Fruit fly (Drosophila melanogaster): Measurements from ENCODE around the gene CG6321.
A peak's percentile ranks its signal among the peaks of the same experiment; 100 is the strongest.

Gene CG6321

dm6 chr3L:11084557-11085231, 23.7 kb upstream of the CG6321 start (continued):
- TF ChIP-seq dmrt99B (tag; optimal IDR thresholded peaks at IDR 0.05) (peak; percentile 97), lov (optimal IDR thresholded peaks at IDR 0.05) (no peak), lov (GFP tag; IDR thresholded peaks at IDR 0.05) (peak; percentile 97), CG18011 (GFP tag; optimal IDR thresholded peaks at IDR 0.05) (peak; percentile 77), CG34376 (GFP tag; optimal IDR thresholded peaks at IDR 0.05) (peak; percentile 78), CG15479 (GFP tag; optimal IDR thresholded peaks at IDR 0.05) (peak; percentile 69), hkb (optimal IDR thresholded peaks at IDR 0.05) (no peak), hkb (GFP tag; IDR thresholded peaks at IDR 0.05) (peak; percentile 98), CG18476 (GFP tag; optimal IDR thresholded peaks at IDR 0.05) (peak; percentile 95), pnt (GFP tag; optimal IDR thresholded peaks at IDR 0.05) (peak; percentile 96), CG11696 (GFP tag; IDR thresholded peaks at IDR 0.05) (peak; percentile 87), CG4707 (GFP tag; optimal IDR thresholded peaks at IDR 0.05) (peak; percentile 94), MBD-R2 (GFP tag; IDR thresholded peaks at IDR 0.05) (peak; percentile 76; the same call in 1 of the 2 replicates), stwl (tag; optimal IDR thresholded peaks at IDR 0.05) (peak; percentile 62), nerfin-2 (GFP tag; IDR thresholded peaks at IDR 0.05; ENCODE audit: partially characterized antibody) (no peak), unpg (GFP tag; optimal IDR thresholded peaks at IDR 0.05) (peak; percentile 97), CG4854 (GFP tag; optimal IDR thresholded peaks at IDR 0.05) (peak; percentile 92), CG15269 (tag; optimal IDR thresholded peaks at IDR 0.05) (peak; percentile 97), CG13296 (GFP tag; optimal IDR thresholded peaks at IDR 0.05) (peak; percentile 94), wdn (GFP tag; IDR thresholded peaks at IDR 0.05) (peak; percentile 84), CG17361 (GFP tag; IDR thresholded peaks at IDR 0.05) (peak; percentile 97), CG11093 (GFP tag; IDR thresholded peaks at IDR 0.05) (peak; percentile 94), CG17328 (GFP tag; IDR thresholded peaks at IDR 0.05) (peak; percentile 99), Xrp1 (GFP tag; IDR thresholded peaks at IDR 0.05) (peak; percentile 98), CG12236 (GFP tag; optimal IDR thresholded peaks at IDR 0.05) (peak; percentile 98), al (GFP tag; IDR thresholded peaks at IDR 0.05) (peak; percentile 84), slp2 (GFP tag; optimal IDR thresholded peaks at IDR 0.05) (peak; percentile 96), dimm (GFP tag; IDR thresholded peaks at IDR 0.05) (peak; percentile 90), Doc2 (GFP tag; IDR thresholded peaks at IDR 0.05) (peak; percentile 80), CG6765 (GFP tag; optimal IDR thresholded peaks at IDR 0.05) (peak; percentile 62), sob (GFP tag; IDR thresholded peaks at IDR 0.05) (peak; percentile 95), Nf-YA (GFP tag; IDR thresholded peaks at IDR 0.05) (peak; percentile 96), mam (GFP tag; optimal IDR thresholded peaks at IDR 0.05) (peak; percentile 92), CG6654 (GFP tag; optimal IDR thresholded peaks at IDR 0.05) (peak; percentile 78), CG14050 (GFP tag; IDR thresholded peaks at IDR 0.05) (peak; percentile 93), disco-r (GFP tag; optimal IDR thresholded peaks at IDR 0.05) (peak; percentile 92), cas (GFP tag; IDR thresholded peaks at IDR 0.05) (peak; percentile 78), pita (GFP tag; optimal IDR thresholded peaks at IDR 0.05) (no peak), pzg (GFP tag; optimal IDR thresholded peaks at IDR 0.05) (no peak), seq (GFP tag; IDR thresholded peaks at IDR 0.05) (peak; percentile 95), CG10267 (tag; optimal IDR thresholded peaks at IDR 0.05) (peak; percentile 94), D19A (tag; optimal IDR thresholded peaks at IDR 0.05) (peak; percentile 95), Eip74EF (GFP tag; optimal IDR thresholded peaks at IDR 0.05) (peak in 1 of 2 experiments; percentile 98), CG18619 (GFP tag; optimal IDR thresholded peaks at IDR 0.05) (peak; percentile 93), NC2β (GFP tag; optimal IDR thresholded peaks at IDR 0.05) (peak; percentile 97), CG17829 (tag; optimal IDR thresholded peaks at IDR 0.05) (peak; percentile 97), CG4328 (GFP tag; optimal IDR thresholded peaks at IDR 0.05) (peak; percentile 82), CG10321 (GFP tag; IDR thresholded peaks at IDR 0.05) (peak; percentile 81), lola (GFP tag; optimal IDR thresholded peaks at IDR 0.05) (peak in 1 of 3 experiments; percentile 98), CG9817 (tag; optimal IDR thresholded peaks at IDR 0.05) (peak; percentile 77)

Measured in whole organism, embryonic.